Fruit fly (Drosophila melanogaster) whole organism, adult: ENCODE results near the gene Pburs.

Experiments
- CG11617 ChIP-seq: fragments of 200-800 bp; sonication (Bioruptor generic); optimal IDR thresholded peaks from 2 replicates; lab custom pipeline; 2017; ENCODE audit warnings: mild to moderate bottlenecking, missing biosample characterization, missing genetic modification reagents, missing genetic modification characterization
- CG14711 ChIP-seq: fragments of 200-800 bp; sonication (Bioruptor generic); optimal IDR thresholded peaks from 2 replicates; lab custom pipeline; 2018; ENCODE audit warnings: missing biosample characterization, mild to moderate bottlenecking, missing genetic modification characterization, moderate library complexity
- CG1620 ChIP-seq: fragments of 200-800 bp; sonication (Bioruptor generic); optimal IDR thresholded peaks from 2 replicates; lab custom pipeline; 2016; ENCODE audit warnings: missing biosample characterization, missing genetic modification characterization
- Clk ChIP-seq: fragments of 200-800 bp; sonication (Bioruptor generic); optimal IDR thresholded peaks from 2 replicates; lab custom pipeline; 2017; ENCODE audit warnings: missing biosample characterization, missing genetic modification characterization
- cnc ChIP-seq, 2 experiments: fragments of >200 bp; optimal IDR thresholded peaks; 2 replicates each; lab custom pipeline; 2017
- pad ChIP-seq: fragments of 200-800 bp; sonication (Bioruptor generic); optimal IDR thresholded peaks from 3 replicates; lab custom pipeline; 2017; ENCODE audit warnings: missing biosample characterization, missing genetic modification characterization, mild to moderate bottlenecking, moderate library complexity, missing genetic modification reagents

DNA sequence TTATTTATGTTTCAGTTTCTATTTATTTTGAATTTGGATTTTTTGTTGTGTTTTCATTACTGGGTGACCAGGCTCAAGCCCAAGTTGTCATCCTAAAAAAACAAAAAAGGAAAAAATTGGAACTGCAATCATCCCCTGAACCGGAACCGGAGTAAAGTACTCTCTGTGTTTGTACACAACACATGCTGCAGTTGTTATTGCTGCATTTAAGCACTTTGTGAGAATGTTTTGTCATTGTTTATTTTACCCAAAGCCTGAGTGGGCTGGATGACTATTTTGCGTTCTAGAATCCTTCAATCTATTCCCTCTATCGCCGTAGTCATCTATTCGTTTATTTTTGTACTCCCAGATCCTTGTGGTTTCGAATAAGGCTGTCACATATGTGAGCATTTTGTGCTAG, 17.3 kb upstream of the Pburs start:
- no peak for TF ChIP-seq cnc (optimal IDR thresholded peaks at IDR 0.05; lab: Kevin White, UChicago)
- TF ChIP-seq CG14711, result no peak
- TF ChIP-seq CG11617 (GFP tag; lab: Kevin White, UChicago), result no peak
- TF ChIP-seq Clk (GFP tag; lab: Kevin White, UChicago), result no peak
- TF ChIP-seq pad, result no peak
- TF ChIP-seq CG1620 (GFP tag; lab: Kevin White, UChicago), result no peak
